Fruit fly (Drosophila melanogaster) whole organism, prepupa: ENCODE results near the gene Ing5.
A peak's percentile ranks its signal among the peaks of the same experiment; 100 is the strongest.

Source experiments
- Blimp-1 ChIP-seq: fragments of 200-800 bp; sonication (Bioruptor generic); optimal IDR thresholded peaks from 3 replicates; lab custom pipeline; 2017; ENCODE audit warnings: missing biosample characterization, missing genetic modification characterization, mild to moderate bottlenecking, moderate library complexity, missing genetic modification reagents
- CG10631 ChIP-seq: fragments of 200-800 bp; sonication (Bioruptor generic); optimal IDR thresholded peaks from 2 replicates; lab custom pipeline; 2016; ENCODE audit warnings: missing biosample characterization, missing genetic modification characterization
- CG10669 ChIP-seq: fragments of 200-800 bp; sonication (Bioruptor generic); optimal IDR thresholded peaks from 3 replicates; lab custom pipeline; 2018; ENCODE audit warnings: missing biosample characterization, mild to moderate bottlenecking, missing genetic modification characterization, moderate library complexity
- CG11294 ChIP-seq: fragments of 200-800 bp; sonication (Bioruptor generic); IDR thresholded peaks from 2 replicates; pipeline ENCODE4 v1.3.6; 2022; ENCODE audit warnings: missing biosample characterization, missing genetic modification characterization
- CG1621 ChIP-seq: fragments of 200-800 bp; sonication (Bioruptor generic); optimal IDR thresholded peaks from 3 replicates; lab custom pipeline; 2018; ENCODE audit warnings: missing biosample characterization, mild to moderate bottlenecking, missing genetic modification characterization
- CG16779 ChIP-seq: fragments of 200-800 bp; sonication (Bioruptor generic); optimal IDR thresholded peaks from 3 replicates; lab custom pipeline; 2017; ENCODE audit warnings: missing biosample characterization, mild to moderate bottlenecking, missing genetic modification characterization
- CG3032 ChIP-seq: fragments of 200-800 bp; optimal IDR thresholded peaks from 2 replicates; lab custom pipeline; 2019; ENCODE audit warnings: missing biosample characterization, mild to moderate bottlenecking, missing genetic modification characterization, moderate library complexity
- CG31627 ChIP-seq: fragments of 200-800 bp; sonication (Bioruptor generic); optimal IDR thresholded peaks from 3 replicates; lab custom pipeline; 2016; ENCODE audit warnings: missing biosample characterization, missing genetic modification characterization
- CG32006 ChIP-seq: fragments of 200-800 bp; sonication (Bioruptor generic); optimal IDR thresholded peaks from 3 replicates; lab custom pipeline; 2017; ENCODE audit warnings: missing biosample characterization, mild to moderate bottlenecking, missing genetic modification characterization
- CG34406 ChIP-seq: fragments of 200-800 bp; sonication (Bioruptor generic); optimal IDR thresholded peaks from 3 replicates; lab custom pipeline; 2016; ENCODE audit warnings: missing biosample characterization, missing genetic modification characterization
- CG4318 ChIP-seq: fragments of 200-800 bp; sonication (Bioruptor generic); optimal IDR thresholded peaks from 3 replicates; lab custom pipeline; 2017; ENCODE audit warnings: missing biosample characterization, mild to moderate bottlenecking, missing genetic modification characterization
- CG6163 ChIP-seq: fragments of 200-800 bp; sonication (Bioruptor generic); IDR thresholded peaks from 3 replicates; pipeline ENCODE4 v1.3.6; 2022; ENCODE audit warnings: missing biosample characterization, missing genetic modification characterization
- CG6276 ChIP-seq: fragments of 200-800 bp; sonication (Bioruptor generic); optimal IDR thresholded peaks from 2 replicates; lab custom pipeline; 2017; ENCODE audit warnings: missing biosample characterization, mild to moderate bottlenecking, missing genetic modification characterization
- CG6808 ChIP-seq: fragments of 200-800 bp; sonication (Bioruptor generic); optimal IDR thresholded peaks from 3 replicates; lab custom pipeline; 2017; ENCODE audit warnings: missing biosample characterization, missing genetic modification characterization, mild to moderate bottlenecking, moderate library complexity, missing genetic modification reagents
- CG6854 ChIP-seq: fragments of 200-800 bp; sonication (Bioruptor generic); optimal IDR thresholded peaks from 2 replicates; lab custom pipeline; 2017; ENCODE audit warnings: missing biosample characterization, mild to moderate bottlenecking, missing genetic modification characterization
- CG7368 ChIP-seq: fragments of 200-800 bp; sonication (Bioruptor generic); optimal IDR thresholded peaks from 3 replicates; lab custom pipeline; 2016; ENCODE audit warnings: missing biosample characterization, missing genetic modification characterization
- CG8632 ChIP-seq: fragments of 200-800 bp; sonication (Bioruptor generic); optimal IDR thresholded peaks from 3 replicates; lab custom pipeline; 2016; ENCODE audit warnings: missing biosample characterization, missing genetic modification characterization
- CG9139 ChIP-seq: fragments of 200-800 bp; sonication (Bioruptor generic); optimal IDR thresholded peaks from 3 replicates; lab custom pipeline; 2017; ENCODE audit warnings: missing biosample characterization, mild to moderate bottlenecking, missing genetic modification characterization
- Eip75B ChIP-seq: fragments of 200-800 bp; sonication (Bioruptor generic); optimal IDR thresholded peaks from 3 replicates; lab custom pipeline; 2016; ENCODE audit warnings: missing biosample characterization, missing genetic modification characterization
- Eip78C ChIP-seq: fragments of 200-800 bp; sonication (Bioruptor generic); peaks from one replicate; lab custom pipeline; 2016; ENCODE audit warnings: missing biosample characterization, missing genetic modification characterization
- Eip93F ChIP-seq: fragments of 200-800 bp; sonication (Bioruptor generic); optimal IDR thresholded peaks from 2 replicates; lab custom pipeline; 2016; ENCODE audit warnings: missing biosample characterization, mild to moderate bottlenecking, missing genetic modification characterization
- Ets96B ChIP-seq: fragments of 200-800 bp; optimal IDR thresholded peaks from 2 replicates; lab custom pipeline; 2019; ENCODE audit warnings: missing biosample characterization, mild to moderate bottlenecking, missing genetic modification characterization, moderate library complexity
- Gug ChIP-seq: fragments of 200-800 bp; sonication (Bioruptor generic); IDR thresholded peaks from 2 replicates; pipeline ENCODE4 v1.3.6; 2022; ENCODE audit warnings: missing biosample characterization, missing genetic modification characterization
- Hr38 ChIP-seq: sonication (Bioruptor generic); optimal IDR thresholded peaks from 2 replicates; lab custom pipeline; 2016; ENCODE audit warnings: missing biosample characterization, missing genetic modification characterization
- Hr4 ChIP-seq: fragments of 200-800 bp; sonication (Bioruptor generic); optimal IDR thresholded peaks from 3 replicates; lab custom pipeline; 2016; ENCODE audit warnings: missing biosample characterization, missing genetic modification characterization
- Lpt ChIP-seq: fragments of 200-800 bp; sonication (Bioruptor generic); optimal IDR thresholded peaks from 3 replicates; lab custom pipeline; 2016; ENCODE audit warnings: missing biosample characterization, missing genetic modification characterization
- OdsH ChIP-seq: fragments of 200-800 bp; sonication (Bioruptor generic); optimal IDR thresholded peaks from 3 replicates; lab custom pipeline; 2016; ENCODE audit warnings: missing biosample characterization, missing genetic modification characterization
- Sox102F ChIP-seq: fragments of 200-800 bp; sonication (Bioruptor generic); optimal IDR thresholded peaks from 2 replicates; lab custom pipeline; 2016; ENCODE audit warnings: missing biosample characterization, mild to moderate bottlenecking, missing genetic modification characterization
- Sox14 ChIP-seq: fragments of 200-800 bp; sonication (Bioruptor generic); optimal IDR thresholded peaks from 3 replicates; lab custom pipeline; 2016; ENCODE audit warnings: missing biosample characterization, missing genetic modification characterization
- Sox15 ChIP-seq: fragments of 200-800 bp; sonication (Bioruptor generic); optimal IDR thresholded peaks from 3 replicates; lab custom pipeline; 2016; ENCODE audit warnings: missing biosample characterization, missing genetic modification characterization
- acj6 ChIP-seq: fragments of 200-800 bp; sonication (Bioruptor generic); optimal IDR thresholded peaks from 3 replicates; lab custom pipeline; 2016; ENCODE audit warnings: missing biosample characterization, missing genetic modification characterization
- cyc ChIP-seq: fragments of 200-800 bp; sonication (Bioruptor generic); optimal IDR thresholded peaks from 3 replicates; lab custom pipeline; 2016; ENCODE audit warnings: missing biosample characterization, missing genetic modification characterization
- dac ChIP-seq: fragments of 200-800 bp; sonication (Bioruptor generic); optimal IDR thresholded peaks from 2 replicates; lab custom pipeline; 2017; ENCODE audit warnings: missing biosample characterization, mild to moderate bottlenecking, missing genetic modification characterization
- eg ChIP-seq: fragments of 200-800 bp; sonication (Bioruptor generic); IDR thresholded peaks from 3 replicates; pipeline ENCODE4 v1.3.6; 2022; ENCODE audit warnings: missing biosample characterization, missing genetic modification characterization
- fd85E ChIP-seq: fragments of 200-800 bp; sonication (Bioruptor generic); optimal IDR thresholded peaks from 3 replicates; lab custom pipeline; 2016; ENCODE audit warnings: missing biosample characterization, missing genetic modification characterization
- lz ChIP-seq: fragments of 200-800 bp; sonication (Bioruptor generic); optimal IDR thresholded peaks from 3 replicates; lab custom pipeline; 2016; ENCODE audit warnings: missing biosample characterization, missing genetic modification characterization
- net ChIP-seq: fragments of 200-800 bp; sonication (Bioruptor generic); optimal IDR thresholded peaks from 3 replicates; lab custom pipeline; 2016; ENCODE audit warnings: missing biosample characterization, missing genetic modification characterization
- pdm3 ChIP-seq: fragments of 200-800 bp; sonication (Bioruptor generic); optimal IDR thresholded peaks from 3 replicates; lab custom pipeline; 2016; ENCODE audit warnings: missing biosample characterization, missing genetic modification characterization
- salr ChIP-seq, 2 experiments: fragments of 200-800 bp; sonication (Bioruptor generic); optimal IDR thresholded peaks; 3 replicates each; lab custom pipeline; 2016 to 2018; ENCODE audit warnings: missing biosample characterization in 2 of 2, missing genetic modification characterization in 2 of 2, mild to moderate bottlenecking in 1 of 2
- spab ChIP-seq: fragments of 200-800 bp; sonication (Bioruptor generic); optimal IDR thresholded peaks from 2 replicates; lab custom pipeline; 2017; ENCODE audit warnings: missing biosample characterization, mild to moderate bottlenecking, missing genetic modification characterization, missing genetic modification reagents
- ss ChIP-seq, 2 experiments: fragments of 200-800 bp; sonication (Bioruptor generic); optimal IDR thresholded peaks; 2 replicates in 1 of 2; 3 replicates in 1 of 2; lab custom pipeline; 2017 to 2018; ENCODE audit warnings: mild to moderate bottlenecking in 2 of 2, missing biosample characterization in 2 of 2, missing genetic modification characterization in 2 of 2, moderate library complexity in 1 of 2
- svp ChIP-seq: fragments of 200-800 bp; sonication (Bioruptor generic); peaks from one replicate; lab custom pipeline; 2016; ENCODE audit warnings: missing biosample characterization, missing genetic modification characterization
- vri ChIP-seq: fragments of 200-800 bp; sonication (Bioruptor generic); optimal IDR thresholded peaks from 3 replicates; lab custom pipeline; 2016; ENCODE audit warnings: missing biosample characterization, mild to moderate bottlenecking, missing genetic modification characterization

The Ing5 gene

DNA sequence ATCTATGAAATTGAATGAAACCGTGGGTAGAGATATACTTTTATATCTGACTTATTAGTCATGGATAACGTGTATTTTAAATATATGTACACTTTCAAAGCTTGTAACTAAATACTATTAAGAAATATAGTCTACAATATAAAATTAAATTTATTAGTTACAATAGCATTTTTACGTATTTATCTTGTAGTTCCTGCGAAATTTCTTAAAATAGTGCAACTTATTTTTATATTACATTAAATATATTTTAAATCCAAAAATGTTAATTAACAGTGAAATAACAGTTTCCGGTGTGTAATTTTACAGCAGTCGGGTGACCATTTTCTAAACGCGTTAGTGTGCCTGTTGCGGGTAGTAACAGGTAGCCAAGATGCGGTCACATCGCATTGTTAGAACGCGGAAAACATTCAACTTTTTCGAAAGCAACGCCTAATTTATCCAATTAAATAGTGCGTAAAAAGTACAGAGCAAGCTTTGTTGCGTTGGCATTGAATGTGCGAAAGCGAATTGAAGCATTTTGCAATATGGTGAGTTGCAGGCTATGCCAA lies 11.6 kb upstream of the Ing5 start, which contains the start of the genes CG10859 and CG7110 (continued):
- TF ChIP-seq Blimp-1 (GFP tag; lab: Kevin White, UChicago): no peak
- TF ChIP-seq CG3032: peak; percentile 12
- TF ChIP-seq ss (GFP tag; optimal IDR thresholded peaks at IDR 0.05; lab: Kevin White, UChicago): peak in 1 of 2 experiments; percentile 40
- TF ChIP-seq Eip78C (GFP tag; lab: Kevin White, UChicago): peak; percentile 83
- no peak for TF ChIP-seq CG1621
- no peak for TF ChIP-seq CG6163 (GFP tag; lab: Robert Waterston, UW)
- no peak for TF ChIP-seq Ets96B (tag; lab: Kevin White, UChicago)

DNA sequence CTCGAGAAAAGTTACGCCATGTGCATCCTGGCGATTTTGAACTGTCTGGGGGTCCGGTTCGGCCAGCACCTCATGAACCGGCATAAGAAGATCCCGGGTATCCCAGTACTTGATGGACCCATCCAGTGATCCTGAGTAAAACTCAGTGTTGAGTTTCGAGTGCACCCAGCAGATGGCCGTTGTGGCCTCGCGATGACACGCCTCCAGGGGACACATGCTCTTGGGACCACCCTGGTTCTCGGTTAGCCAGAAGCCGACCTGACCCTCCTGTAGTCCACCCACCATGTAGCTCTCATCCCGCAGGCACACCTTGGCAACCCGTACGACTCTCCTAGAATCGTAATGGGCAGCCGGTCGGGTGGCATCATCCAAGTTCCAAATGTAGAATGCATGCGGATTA lies 10.3 kb upstream of the Ing5 start:
- no peak for TF ChIP-seq CG3032
- no peak for TF ChIP-seq svp (GFP tag; lab: Kevin White, UChicago)
- TF ChIP-seq CG6854 (GFP tag; lab: Kevin White, UChicago): no peak
- no peak for TF ChIP-seq CG1621
- TF ChIP-seq CG10631: no peak
- TF ChIP-seq, all 60 proteins: peak for 0

DNA sequence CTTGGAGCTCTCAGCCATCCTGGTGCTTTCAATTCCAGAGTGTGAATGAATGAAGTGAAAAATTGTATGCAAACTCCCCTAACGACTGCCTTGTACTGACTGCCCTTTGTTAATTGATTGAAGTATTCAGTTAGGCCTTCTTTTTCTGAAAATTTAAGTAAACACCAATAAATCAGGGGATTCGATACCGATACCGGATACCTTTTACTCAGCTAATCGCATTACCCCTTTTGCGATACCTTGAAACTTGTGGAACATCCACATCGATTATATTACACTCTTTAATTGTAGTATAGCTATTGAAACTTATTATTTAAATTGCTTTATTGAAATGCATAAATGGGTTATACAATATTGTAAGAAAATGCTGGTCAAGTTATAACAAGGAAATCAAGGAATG lies 9.0 kb upstream of the Ing5 start, which contains the start of gene CG16957:
TSS of gene CG16957 (minus strand) at position 101 of the 400 bp plus-strand sequence.
- no peak for TF ChIP-seq Hr38 (GFP tag; lab: Kevin White, UChicago)
- TF ChIP-seq CG16779 (tag; lab: Kevin White, UChicago): no peak
- no peak for TF ChIP-seq Sox14 (GFP tag; lab: Kevin White, UChicago)
- no peak for TF ChIP-seq CG6808 (GFP tag; lab: Kevin White, UChicago)
- TF ChIP-seq eg (GFP tag; lab: Robert Waterston, UW): no peak
- TF ChIP-seq CG6163 (GFP tag; lab: Robert Waterston, UW): no peak
- TF ChIP-seq fd85E (GFP tag; lab: Kevin White, UChicago): no peak
- no peak for TF ChIP-seq acj6 (GFP tag; lab: Kevin White, UChicago)
- TF ChIP-seq CG9139 (GFP tag; lab: Kevin White, UChicago): no peak
- no peak for TF ChIP-seq CG8632
- TF ChIP-seq CG3032: no peak

DNA sequence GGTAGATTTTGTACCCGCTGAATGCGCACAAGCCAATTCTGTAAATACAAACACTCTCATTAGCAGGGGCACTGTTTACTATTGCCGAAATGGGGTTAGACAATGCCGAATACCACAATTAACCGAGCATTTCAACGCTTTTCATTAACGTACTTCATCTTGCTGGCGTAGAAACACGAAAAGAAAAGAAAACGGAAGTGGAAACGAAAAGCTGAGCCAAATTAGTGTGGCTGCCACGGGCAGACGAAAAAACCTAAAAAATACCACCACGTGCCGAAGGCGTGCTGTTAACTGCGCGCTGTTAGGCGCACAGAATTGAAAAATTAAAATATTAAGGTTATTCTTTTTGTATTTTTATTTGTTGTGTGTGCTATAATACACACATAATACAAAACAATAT lies 7.8 kb upstream of the Ing5 start, which contains the start of gene RpL24:
TSS of gene RpL24 (minus strand) at position 229 of the 400 bp plus-strand sequence.
- no peak for TF ChIP-seq CG10631
- TF ChIP-seq Eip93F (GFP tag; lab: Kevin White, UChicago): peak; percentile 23
- TF ChIP-seq ss (GFP tag; optimal IDR thresholded peaks at IDR 0.05; lab: Kevin White, UChicago): peak; percentile 84 to 92
- TF ChIP-seq cyc (GFP tag; lab: Kevin White, UChicago): peak; percentile 84
- peak; percentile 95 for TF ChIP-seq net (GFP tag; lab: Kevin White, UChicago)
- peak; percentile 77 for TF ChIP-seq CG8632
- TF ChIP-seq Sox15 (GFP tag; lab: Kevin White, UChicago): peak; percentile 1
- peak; percentile 91 for TF ChIP-seq Sox102F
- peak; percentile 89 for TF ChIP-seq Eip75B (GFP tag; lab: Kevin White, UChicago)
- peak; percentile 41 for TF ChIP-seq CG32006 (GFP tag; lab: Kevin White, UChicago)
- TF ChIP-seq dac: peak; percentile 75
- TF ChIP-seq svp (GFP tag; lab: Kevin White, UChicago): no peak
- peak; percentile 70 for TF ChIP-seq spab (GFP tag; lab: Kevin White, UChicago)
- TF ChIP-seq CG7368 (GFP tag; lab: Kevin White, UChicago): peak; percentile 91
- peak; percentile 86 for TF ChIP-seq CG34406 (GFP tag; lab: Kevin White, UChicago)
- TF ChIP-seq CG3032: peak; percentile 65
- TF ChIP-seq vri (GFP tag; lab: Kevin White, UChicago): peak; percentile 92
- peak; percentile 73 for TF ChIP-seq CG1621
- peak; percentile 58 for TF ChIP-seq CG6276
- peak; percentile 94 for TF ChIP-seq CG6163 (GFP tag; lab: Robert Waterston, UW)
- peak; percentile 75 for TF ChIP-seq Blimp-1 (GFP tag; lab: Kevin White, UChicago)
- no peak for TF ChIP-seq Hr38 (GFP tag; lab: Kevin White, UChicago)
- peak; percentile 90 for TF ChIP-seq lz (GFP tag; lab: Kevin White, UChicago)
- peak; percentile 78 for TF ChIP-seq CG6808 (GFP tag; lab: Kevin White, UChicago)
- peak; percentile 85 for TF ChIP-seq acj6 (GFP tag; lab: Kevin White, UChicago)
- TF ChIP-seq eg (GFP tag; lab: Robert Waterston, UW): peak; percentile 92
- TF ChIP-seq salr (GFP tag; optimal IDR thresholded peaks at IDR 0.05; lab: Kevin White, UChicago): peak; percentile 19 to 91
- peak; percentile 23 for TF ChIP-seq Lpt
- TF ChIP-seq CG31627: peak; percentile 79
- TF ChIP-seq pdm3: peak; percentile 85
- TF ChIP-seq Gug (GFP tag; lab: Robert Waterston, UW): peak; percentile 45; the same call in 1 of the 2 replicates
- TF ChIP-seq CG4318 (GFP tag; lab: Kevin White, UChicago): no peak
- peak; percentile 78 for TF ChIP-seq CG10669 (GFP tag; lab: Kevin White, UChicago)
- peak; percentile 82 for TF ChIP-seq OdsH (GFP tag; lab: Kevin White, UChicago)
- no peak for TF ChIP-seq Hr4
- TF ChIP-seq CG9139 (GFP tag; lab: Kevin White, UChicago): peak; percentile 87
- peak; percentile 18; the same call in 1 of the 2 replicates for TF ChIP-seq CG11294 (GFP tag; lab: Robert Waterston, UW)
